Fruit fly (Drosophila melanogaster) whole organism, prepupa: ENCODE results near the gene ppk10.

Experiments used
- Blimp-1 ChIP-seq: fragments of 200-800 bp; sonication (Bioruptor generic); optimal IDR thresholded peaks from 3 replicates; lab custom pipeline; 2017; ENCODE audit warnings: missing biosample characterization, missing genetic modification characterization, mild to moderate bottlenecking, moderate library complexity, missing genetic modification reagents
- CG11294 ChIP-seq: fragments of 200-800 bp; sonication (Bioruptor generic); IDR thresholded peaks from 2 replicates; pipeline ENCODE4 v1.3.6; 2022; ENCODE audit warnings: missing biosample characterization, missing genetic modification characterization
- CG1621 ChIP-seq: fragments of 200-800 bp; sonication (Bioruptor generic); optimal IDR thresholded peaks from 3 replicates; lab custom pipeline; 2018; ENCODE audit warnings: missing biosample characterization, mild to moderate bottlenecking, missing genetic modification characterization
- CG6163 ChIP-seq: fragments of 200-800 bp; sonication (Bioruptor generic); IDR thresholded peaks from 3 replicates; pipeline ENCODE4 v1.3.6; 2022; ENCODE audit warnings: missing biosample characterization, missing genetic modification characterization
- CG8632 ChIP-seq: fragments of 200-800 bp; sonication (Bioruptor generic); optimal IDR thresholded peaks from 3 replicates; lab custom pipeline; 2016; ENCODE audit warnings: missing biosample characterization, missing genetic modification characterization
- CG9139 ChIP-seq: fragments of 200-800 bp; sonication (Bioruptor generic); optimal IDR thresholded peaks from 3 replicates; lab custom pipeline; 2017; ENCODE audit warnings: missing biosample characterization, mild to moderate bottlenecking, missing genetic modification characterization
- Ets96B ChIP-seq: fragments of 200-800 bp; optimal IDR thresholded peaks from 2 replicates; lab custom pipeline; 2019; ENCODE audit warnings: missing biosample characterization, mild to moderate bottlenecking, missing genetic modification characterization, moderate library complexity
- Hr38 ChIP-seq: sonication (Bioruptor generic); optimal IDR thresholded peaks from 2 replicates; lab custom pipeline; 2016; ENCODE audit warnings: missing biosample characterization, missing genetic modification characterization
- OdsH ChIP-seq: fragments of 200-800 bp; sonication (Bioruptor generic); optimal IDR thresholded peaks from 3 replicates; lab custom pipeline; 2016; ENCODE audit warnings: missing biosample characterization, missing genetic modification characterization
- fd59A ChIP-seq: fragments of 200-800 bp; sonication (Bioruptor generic); optimal IDR thresholded peaks from 2 replicates; lab custom pipeline; 2017; ENCODE audit warnings: missing biosample characterization, mild to moderate bottlenecking, missing genetic modification characterization, missing genetic modification reagents

DNA sequence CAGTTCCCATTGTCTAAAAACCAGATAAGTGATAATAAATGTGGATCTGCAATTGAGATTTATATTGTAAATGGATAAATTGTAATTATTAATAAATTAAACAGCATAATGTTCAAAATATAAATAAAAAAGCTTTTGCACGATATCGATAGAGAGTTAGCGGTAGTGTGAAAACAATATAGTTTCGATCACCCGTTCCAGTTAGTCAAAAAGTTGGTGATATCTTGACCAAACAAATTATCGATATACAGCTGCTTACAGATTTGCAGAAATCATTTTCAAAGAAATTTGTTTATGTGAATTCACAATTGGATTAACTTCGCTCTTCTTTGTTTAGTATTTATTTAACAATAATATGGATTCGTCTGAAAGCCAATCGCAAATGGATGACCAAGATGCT, 13.0 kb downstream of the ppk10 start, which contains the start of gene Nse4:
- TF ChIP-seq Hr38 (GFP tag; lab: Kevin White, UChicago), result no peak
- TF ChIP-seq Ets96B (tag; lab: Kevin White, UChicago), result no peak
- TF ChIP-seq CG9139 (GFP tag; lab: Kevin White, UChicago), result no peak
- TF ChIP-seq Blimp-1 (GFP tag; lab: Kevin White, UChicago), result no peak
- TF ChIP-seq OdsH (GFP tag; lab: Kevin White, UChicago), result no peak
- no peak for TF ChIP-seq CG8632 (GFP tag; lab: Kevin White, UChicago)
- no peak for TF ChIP-seq CG1621 (tag; lab: Kevin White, UChicago)
- no peak for TF ChIP-seq CG11294 (GFP tag; lab: Robert Waterston, UW)
- no peak for TF ChIP-seq fd59A (GFP tag; lab: Kevin White, UChicago)
- no peak for TF ChIP-seq CG6163 (GFP tag; lab: Robert Waterston, UW)
